Worm (Caenorhabditis elegans): ENCODE data around the gene F57H12.5.

The F57H12.5 gene

ce11 chrIV:7983728-7984346 lies 16.7 kb downstream of the F57H12.5 start:
- TF ChIP-seq cog-1 (tag; optimal IDR thresholded peaks at IDR 0.05) (no peak), ztf-23 (GFP tag; IDR thresholded peaks at IDR 0.05) (no peak), T22C8.4 (GFP tag; IDR thresholded peaks at IDR 0.05) (no peak), flt-1 (GFP tag; IDR thresholded peaks at IDR 0.05) (0 out of 2 replicates have a peak, but pooled peaks have one; percentile 11)

- TF ChIP-seq flt-1 (GFP tag; IDR thresholded peaks at IDR 0.05): no peak
- TF ChIP-seq ref-1 (GFP tag; conservative IDR thresholded peaks at IDR 0.05): no peak
- TF ChIP-seq klf-2 (GFP tag; conservative IDR thresholded peaks at IDR 0.05): no peak
- no peak for TF ChIP-seq med-1 (GFP tag; optimal IDR thresholded peaks at IDR 0.05; ENCODE audit: insufficient read depth)
- TF ChIP-seq ztf-29 (GFP tag; IDR thresholded peaks at IDR 0.05): no peak
- TF ChIP-seq T22C8.4 (GFP tag; IDR thresholded peaks at IDR 0.05): no peak
These were observed 18.6 kb downstream of the F57H12.5 start for ce11 chrIV:7985737-7986136.

- TF ChIP-seq flt-1 (GFP tag; IDR thresholded peaks at IDR 0.05) (no peak), T22C8.4 (GFP tag; IDR thresholded peaks at IDR 0.05) (no peak), cog-1 (tag; optimal IDR thresholded peaks at IDR 0.05) (no peak), klf-2 (GFP tag; conservative IDR thresholded peaks at IDR 0.05) (no peak), ztf-23 (GFP tag; IDR thresholded peaks at IDR 0.05) (no peak), tab-1 (GFP tag; IDR thresholded peaks at IDR 0.05) (no peak), med-1 (GFP tag; optimal IDR thresholded peaks at IDR 0.05; ENCODE audit: insufficient read depth) (no peak), ref-1 (GFP tag; conservative IDR thresholded peaks at IDR 0.05) (no peak), ztf-29 (GFP tag; IDR thresholded peaks at IDR 0.05) (no peak)
These were observed 20.0 kb downstream of the F57H12.5 start, which contains the start of gene mec-17 for ce11 chrIV:7987083-7987482. Gene mec-17, minus strand, starts transcription at chrIV:7987183.

ce11 chrIV:7988385-7988784 lies 21.3 kb downstream of the F57H12.5 start, which contains the start of gene col-115:
Gene col-115, plus strand, starts transcription at chrIV:7988685.
- no peak for TF ChIP-seq ref-1 (GFP tag; conservative IDR thresholded peaks at IDR 0.05)
- no peak for TF ChIP-seq tab-1 (GFP tag; IDR thresholded peaks at IDR 0.05)
- no peak for TF ChIP-seq flt-1 (GFP tag; IDR thresholded peaks at IDR 0.05)
- TF ChIP-seq T22C8.4 (GFP tag; IDR thresholded peaks at IDR 0.05): no peak
- TF ChIP-seq ztf-29 (GFP tag; IDR thresholded peaks at IDR 0.05): no peak
- no peak for TF ChIP-seq cog-1 (tag; optimal IDR thresholded peaks at IDR 0.05)
- no peak for TF ChIP-seq med-1 (GFP tag; optimal IDR thresholded peaks at IDR 0.05; ENCODE audit: insufficient read depth)
- TF ChIP-seq ztf-23 (GFP tag; IDR thresholded peaks at IDR 0.05): no peak
- TF ChIP-seq klf-2 (GFP tag; conservative IDR thresholded peaks at IDR 0.05): no peak

- TF ChIP-seq T22C8.4 (GFP tag; IDR thresholded peaks at IDR 0.05): no peak
- no peak for TF ChIP-seq ztf-29 (GFP tag; IDR thresholded peaks at IDR 0.05)
- no peak for TF ChIP-seq cog-1 (tag; optimal IDR thresholded peaks at IDR 0.05)
- no peak for TF ChIP-seq klf-2 (GFP tag; conservative IDR thresholded peaks at IDR 0.05)
- no peak for TF ChIP-seq ztf-23 (GFP tag; IDR thresholded peaks at IDR 0.05)
- no peak for TF ChIP-seq ref-1 (GFP tag; conservative IDR thresholded peaks at IDR 0.05)
- TF ChIP-seq tab-1 (GFP tag; IDR thresholded peaks at IDR 0.05): no peak
- TF ChIP-seq med-1 (GFP tag; optimal IDR thresholded peaks at IDR 0.05; ENCODE audit: insufficient read depth): no peak
- TF ChIP-seq flt-1 (GFP tag; IDR thresholded peaks at IDR 0.05): no peak
These were observed 27.6 kb downstream of the F57H12.5 start for ce11 chrIV:7994715-7995114.

- TF ChIP-seq tab-1 (GFP tag; IDR thresholded peaks at IDR 0.05) (no peak), cog-1 (tag; optimal IDR thresholded peaks at IDR 0.05) (no peak), ref-1 (GFP tag; conservative IDR thresholded peaks at IDR 0.05) (no peak), ztf-23 (GFP tag; IDR thresholded peaks at IDR 0.05) (no peak), klf-2 (GFP tag; conservative IDR thresholded peaks at IDR 0.05) (no peak), ztf-29 (GFP tag; IDR thresholded peaks at IDR 0.05) (no peak), med-1 (GFP tag; optimal IDR thresholded peaks at IDR 0.05; ENCODE audit: insufficient read depth) (no peak), flt-1 (GFP tag; IDR thresholded peaks at IDR 0.05) (no peak), T22C8.4 (GFP tag; IDR thresholded peaks at IDR 0.05) (no peak)
These were observed 33.7 kb downstream of the F57H12.5 start for ce11 chrIV:8000763-8001162.

- TF ChIP-seq flt-1 (GFP tag; IDR thresholded peaks at IDR 0.05): no peak
- TF ChIP-seq tab-1 (GFP tag; IDR thresholded peaks at IDR 0.05): no peak
- no peak for TF ChIP-seq klf-2 (GFP tag; conservative IDR thresholded peaks at IDR 0.05)
- no peak for TF ChIP-seq ref-1 (GFP tag; conservative IDR thresholded peaks at IDR 0.05)
- no peak for TF ChIP-seq med-1 (GFP tag; optimal IDR thresholded peaks at IDR 0.05; ENCODE audit: insufficient read depth)
- TF ChIP-seq T22C8.4 (GFP tag; IDR thresholded peaks at IDR 0.05): no peak
- no peak for TF ChIP-seq ztf-29 (GFP tag; IDR thresholded peaks at IDR 0.05)
- TF ChIP-seq ztf-23 (GFP tag; IDR thresholded peaks at IDR 0.05): no peak
- TF ChIP-seq cog-1 (tag; optimal IDR thresholded peaks at IDR 0.05): no peak
These were observed 36.9 kb downstream of the F57H12.5 start, which contains the start of gene rig-4 for ce11 chrIV:8004019-8004418. Gene rig-4, minus strand, starts transcription at chrIV:8004119.

ce11 chrIV:8005376-8005775 lies 38.3 kb downstream of the F57H12.5 start:
- no peak for TF ChIP-seq ztf-23 (GFP tag; IDR thresholded peaks at IDR 0.05)
- no peak for TF ChIP-seq klf-2 (GFP tag; conservative IDR thresholded peaks at IDR 0.05)
- no peak for TF ChIP-seq ztf-29 (GFP tag; IDR thresholded peaks at IDR 0.05)
- no peak for TF ChIP-seq med-1 (GFP tag; optimal IDR thresholded peaks at IDR 0.05; ENCODE audit: insufficient read depth)
- no peak for TF ChIP-seq cog-1 (tag; optimal IDR thresholded peaks at IDR 0.05)
- TF ChIP-seq T22C8.4 (GFP tag; IDR thresholded peaks at IDR 0.05): no peak
- no peak for TF ChIP-seq tab-1 (GFP tag; IDR thresholded peaks at IDR 0.05)
- no peak for TF ChIP-seq ref-1 (GFP tag; conservative IDR thresholded peaks at IDR 0.05)
- no peak for TF ChIP-seq flt-1 (GFP tag; IDR thresholded peaks at IDR 0.05)

- TF ChIP-seq flt-1 (GFP tag; IDR thresholded peaks at IDR 0.05) (no peak), ztf-23 (GFP tag; IDR thresholded peaks at IDR 0.05) (no peak), klf-2 (GFP tag; conservative IDR thresholded peaks at IDR 0.05) (no peak)
These were observed 39.1 kb downstream of the F57H12.5 start for ce11 chrIV:8006161-8006560.

ce11 chrIV:8007549-8007948 lies 40.4 kb downstream of the F57H12.5 start:
- TF ChIP-seq T22C8.4 (GFP tag; IDR thresholded peaks at IDR 0.05): no peak
- TF ChIP-seq cog-1 (tag; optimal IDR thresholded peaks at IDR 0.05): no peak
- no peak for TF ChIP-seq flt-1 (GFP tag; IDR thresholded peaks at IDR 0.05)
- TF ChIP-seq med-1 (GFP tag; optimal IDR thresholded peaks at IDR 0.05; ENCODE audit: insufficient read depth): no peak
- TF ChIP-seq tab-1 (GFP tag; IDR thresholded peaks at IDR 0.05): no peak
- no peak for TF ChIP-seq ref-1 (GFP tag; conservative IDR thresholded peaks at IDR 0.05)
- no peak for TF ChIP-seq ztf-29 (GFP tag; IDR thresholded peaks at IDR 0.05)
- TF ChIP-seq ztf-23 (GFP tag; IDR thresholded peaks at IDR 0.05): no peak
- no peak for TF ChIP-seq klf-2 (GFP tag; conservative IDR thresholded peaks at IDR 0.05)

Data from whole organism, midembryonic.